Fruit fly (Drosophila melanogaster) whole organism, embryonic: ENCODE results near the gene CG34117.

Source experiments
- Abd-B ChIP-seq: fragments of 200-800 bp; sonication (Bioruptor generic); optimal IDR thresholded peaks from 2 replicates; lab custom pipeline; 2018; ENCODE audit warnings: missing biosample characterization, mild to moderate bottlenecking, missing genetic modification characterization, moderate library complexity
- Bteb2 ChIP-seq: fragments of 200-800 bp; sonication (Bioruptor generic); optimal IDR thresholded peaks from 2 replicates; lab custom pipeline; 2016; ENCODE audit warnings: missing biosample characterization, missing genetic modification characterization
- CG10321 ChIP-seq: fragments of 200-800 bp; sonication (Bioruptor generic); IDR thresholded peaks from 2 replicates; pipeline ENCODE4 v1.3.6; 2022; ENCODE audit warnings: missing biosample characterization, missing genetic modification characterization
- CG10431 ChIP-seq: fragments of 200-800 bp; sonication (Bioruptor generic); optimal IDR thresholded peaks from 3 replicates; lab custom pipeline; 2018; ENCODE audit warnings: missing biosample characterization, mild to moderate bottlenecking, missing genetic modification characterization
- CG11695 ChIP-seq: fragments of 200-800 bp; sonication (Bioruptor generic); IDR thresholded peaks from 3 replicates; pipeline ENCODE4 v1.3.6; 2022; ENCODE audit warnings: missing biosample characterization, missing genetic modification characterization
- CG12236 ChIP-seq: fragments of 200-800 bp; sonication (Bioruptor generic); optimal IDR thresholded peaks from 2 replicates; lab custom pipeline; 2016; ENCODE audit warnings: missing biosample characterization, missing genetic modification characterization
- CG12659 ChIP-seq: fragments of 200-800 bp; sonication (Bioruptor generic); optimal IDR thresholded peaks from 3 replicates; lab custom pipeline; 2017; ENCODE audit warnings: mild to moderate bottlenecking, missing biosample characterization, missing genetic modification reagents, missing genetic modification characterization
- CG13296 ChIP-seq: fragments of 200-800 bp; sonication (Bioruptor generic); optimal IDR thresholded peaks from 3 replicates; lab custom pipeline; 2018; ENCODE audit warnings: missing biosample characterization, mild to moderate bottlenecking, missing genetic modification characterization
- CG13624 ChIP-seq: fragments of 200-800 bp; sonication (Bioruptor generic); optimal IDR thresholded peaks from 2 replicates; lab custom pipeline; 2016; ENCODE audit warnings: missing biosample characterization, missing genetic modification characterization
- CG14860 ChIP-seq: fragments of 200-800 bp; sonication (Bioruptor generic); IDR thresholded peaks from 3 replicates; pipeline ENCODE4 v1.3.6; 2022; ENCODE audit warnings: missing biosample characterization, missing genetic modification characterization; ENCODE audit not compliant: partially characterized antibody
- CG2889 ChIP-seq: fragments of 200-800 bp; sonication (Bioruptor generic); IDR thresholded peaks from 3 replicates; pipeline ENCODE4 v1.3.6; 2022; ENCODE audit warnings: missing biosample characterization, missing genetic modification characterization
- CG31441 ChIP-seq: fragments of 200-800 bp; sonication (Bioruptor generic); IDR thresholded peaks from 2 replicates; pipeline ENCODE4 v1.3.6; 2022; ENCODE audit warnings: missing biosample characterization, missing genetic modification characterization
- CG4328 ChIP-seq: fragments of 200-800 bp; sonication (Bioruptor generic); optimal IDR thresholded peaks from 3 replicates; lab custom pipeline; 2017; ENCODE audit warnings: missing biosample characterization, missing genetic modification reagents, missing genetic modification characterization
- CG4820 ChIP-seq: fragments of 200-800 bp; sonication (Bioruptor generic); optimal IDR thresholded peaks from 3 replicates; lab custom pipeline; 2016; ENCODE audit warnings: missing biosample characterization, missing genetic modification characterization
- CG6175 ChIP-seq: fragments of 200-800 bp; sonication (Bioruptor generic); IDR thresholded peaks from 3 replicates; pipeline ENCODE4 v1.3.6; 2022; ENCODE audit warnings: missing biosample characterization, missing genetic modification characterization
- CG7786 ChIP-seq: fragments of 200-800 bp; sonication (Bioruptor generic); optimal IDR thresholded peaks from 2 replicates; lab custom pipeline; 2016; ENCODE audit warnings: missing biosample characterization, missing genetic modification characterization
- CG7963 ChIP-seq: fragments of 200-800 bp; sonication (Bioruptor generic); IDR thresholded peaks from 3 replicates; pipeline ENCODE4 v1.3.6; 2022; ENCODE audit warnings: missing biosample characterization, missing genetic modification characterization; ENCODE audit not compliant: partially characterized antibody
- CG8359 ChIP-seq: fragments of 200-800 bp; sonication (Bioruptor generic); optimal IDR thresholded peaks from 2 replicates; lab custom pipeline; 2017; ENCODE audit warnings: missing biosample characterization, mild to moderate bottlenecking, missing genetic modification characterization, borderline replicate concordance
- Ets97D ChIP-seq: fragments of 200-800 bp; sonication (Bioruptor generic); optimal IDR thresholded peaks from 3 replicates; lab custom pipeline; 2016; ENCODE audit warnings: missing biosample characterization, missing genetic modification characterization
- Gsc ChIP-seq: fragments of 200-800 bp; sonication (Bioruptor generic); IDR thresholded peaks from 2 replicates; pipeline ENCODE4 v1.3.6; 2022; ENCODE audit warnings: missing biosample characterization, missing genetic modification characterization
- HHEX ChIP-seq: fragments of 200-800 bp; sonication (Bioruptor generic); optimal IDR thresholded peaks from 3 replicates; lab custom pipeline; 2017; ENCODE audit warnings: missing biosample characterization, mild to moderate bottlenecking, missing genetic modification characterization, missing genetic modification reagents
- HLHmδ ChIP-seq: fragments of 200-800 bp; sonication (Bioruptor generic); optimal IDR thresholded peaks from 2 replicates; lab custom pipeline; 2018; ENCODE audit warnings: missing biosample characterization, mild to moderate bottlenecking, missing genetic modification characterization, moderate library complexity
- Hr39 ChIP-seq: fragments of >200 bp; optimal IDR thresholded peaks from 2 replicates; lab custom pipeline; 2017
- Myb ChIP-seq: fragments of 200-800 bp; sonication (Bioruptor generic); optimal IDR thresholded peaks from 2 replicates; lab custom pipeline; 2016; ENCODE audit warnings: missing biosample characterization, missing genetic modification characterization
- NC2β ChIP-seq: fragments of 200-800 bp; sonication (Bioruptor generic); optimal IDR thresholded peaks from 2 replicates; lab custom pipeline; 2016; ENCODE audit warnings: missing biosample characterization, missing genetic modification characterization
- Rx ChIP-seq: fragments of 200-800 bp; sonication (Bioruptor generic); IDR thresholded peaks from 2 replicates; pipeline ENCODE4 v1.3.6; 2022; ENCODE audit warnings: missing biosample characterization, missing genetic modification characterization
- Six4 ChIP-seq: fragments of 200-800 bp; sonication (Bioruptor generic); optimal IDR thresholded peaks from 2 replicates; lab custom pipeline; 2016; ENCODE audit warnings: missing biosample characterization, missing genetic modification characterization
- Tbp ChIP-seq: fragments of >200 bp; optimal IDR thresholded peaks from 2 replicates; lab custom pipeline; 2018; ENCODE audit warnings: missing biosample characterization, missing genetic modification characterization
- ac ChIP-seq: fragments of 200-800 bp; sonication (Bioruptor generic); optimal IDR thresholded peaks from 3 replicates; lab custom pipeline; 2017; ENCODE audit warnings: missing biosample characterization, mild to moderate bottlenecking, missing genetic modification characterization
- aop ChIP-seq: fragments of 200-800 bp; sonication (Bioruptor generic); IDR thresholded peaks from 2 replicates; pipeline ENCODE4 v1.3.6; 2022; ENCODE audit warnings: missing biosample characterization, missing genetic modification characterization
- ara ChIP-seq: fragments of 200-800 bp; sonication (Bioruptor generic); IDR thresholded peaks from 2 replicates; pipeline ENCODE4 v1.3.6; 2022; ENCODE audit warnings: missing biosample characterization, missing genetic modification characterization
- bcd ChIP-seq: fragments of 200-800 bp; sonication (Bioruptor generic); optimal IDR thresholded peaks from 2 replicates; lab custom pipeline; 2017; ENCODE audit warnings: missing biosample characterization, mild to moderate bottlenecking, missing genetic modification characterization
- cas ChIP-seq: fragments of 200-800 bp; sonication (Bioruptor generic); IDR thresholded peaks from 2 replicates; pipeline ENCODE4 v1.3.6; 2022; ENCODE audit warnings: missing biosample characterization, missing genetic modification characterization
- chif ChIP-seq, 2 experiments: fragments of 200-800 bp; sonication (Bioruptor generic); optimal IDR thresholded peaks; 3 replicates each; lab custom pipeline; 2016; ENCODE audit warnings: missing biosample characterization in 2 of 2, missing genetic modification characterization in 2 of 2
- dan ChIP-seq: fragments of 200-800 bp; sonication (Bioruptor generic); IDR thresholded peaks from 2 replicates; pipeline ENCODE4 v1.3.6; 2022; ENCODE audit warnings: missing biosample characterization, missing genetic modification characterization
- dm ChIP-seq: fragments of 200-800 bp; sonication (Bioruptor generic); optimal IDR thresholded peaks from 3 replicates; lab custom pipeline; 2016; ENCODE audit warnings: missing biosample characterization, missing genetic modification characterization
- esg ChIP-seq: fragments of 200-800 bp; sonication (Bioruptor generic); conservative IDR thresholded peaks from 2 replicates; pipeline ENCODE4 v1.3.6; 2022; ENCODE audit warnings: missing biosample characterization, missing genetic modification characterization
- eyg ChIP-seq: fragments of 200-800 bp; sonication (Bioruptor generic); optimal IDR thresholded peaks from 3 replicates; lab custom pipeline; 2016; ENCODE audit warnings: missing biosample characterization, missing genetic modification characterization
- ftz-f1 ChIP-seq: fragments of 200-800 bp; sonication (Bioruptor generic); optimal IDR thresholded peaks from 2 replicates; lab custom pipeline; 2016; ENCODE audit warnings: missing biosample characterization, missing genetic modification characterization
- gfzf ChIP-seq: fragments of 200-800 bp; sonication (Bioruptor generic); optimal IDR thresholded peaks from 2 replicates; lab custom pipeline; 2016; ENCODE audit warnings: missing biosample characterization, mild to moderate bottlenecking, missing genetic modification characterization, moderate library complexity
- grau ChIP-seq: fragments of 200-800 bp; optimal IDR thresholded peaks from 3 replicates; lab custom pipeline; 2019; ENCODE audit warnings: missing biosample characterization, mild to moderate bottlenecking, missing genetic modification characterization, moderate library complexity
- nerfin-2 ChIP-seq: fragments of 200-800 bp; sonication (Bioruptor generic); IDR thresholded peaks from 2 replicates; pipeline ENCODE4 v1.3.6; 2022; ENCODE audit warnings: missing biosample characterization, missing genetic modification characterization; ENCODE audit not compliant: partially characterized antibody
- nom ChIP-seq: fragments of 200-800 bp; sonication (Bioruptor generic); optimal IDR thresholded peaks from 2 replicates; lab custom pipeline; 2017; ENCODE audit warnings: missing biosample characterization, missing genetic modification characterization, mild to moderate bottlenecking, moderate library complexity, missing genetic modification reagents
- p53 ChIP-seq: fragments of 200-800 bp; sonication (Bioruptor generic); optimal IDR thresholded peaks from 2 replicates; lab custom pipeline; 2016; ENCODE audit warnings: missing biosample characterization, missing genetic modification characterization
- pan ChIP-seq, 4 experiments: fragments of >200 bp in 3 of 4; fragments of 200-800 bp in 1 of 4; sonication (Bioruptor generic) in 1 of 4; optimal IDR thresholded peaks in 3 of 4; IDR thresholded peaks in 1 of 4; 2 replicates each; pipeline versions ENCODE4 v1.3.6 to Lab custom; 2017 to 2022; ENCODE audit warnings: missing biosample characterization in 2 of 4, missing genetic modification characterization in 2 of 4, mixed read lengths in 1 of 4
- pho ChIP-seq: fragments of 200-800 bp; sonication (Bioruptor generic); optimal IDR thresholded peaks from 2 replicates; lab custom pipeline; 2016; ENCODE audit warnings: missing biosample characterization, missing genetic modification characterization
- pros ChIP-seq: fragments of 200-800 bp; sonication (Bioruptor generic); optimal IDR thresholded peaks from 3 replicates; lab custom pipeline; 2019; ENCODE audit warnings: missing biosample characterization, mild to moderate bottlenecking, missing genetic modification characterization, moderate library complexity
- run ChIP-seq: fragments of 200-800 bp; sonication (Bioruptor generic); optimal IDR thresholded peaks from 3 replicates; lab custom pipeline; 2018; ENCODE audit warnings: missing biosample characterization, mild to moderate bottlenecking, missing genetic modification characterization
- sens ChIP-seq: fragments of 200-800 bp; sonication (Bioruptor generic); peaks from one replicate; lab custom pipeline; 2016; ENCODE audit warnings: missing biosample characterization, missing genetic modification characterization
- shn ChIP-seq: fragments of 200-800 bp; sonication (Bioruptor generic); optimal IDR thresholded peaks from 3 replicates; lab custom pipeline; 2016; ENCODE audit warnings: missing biosample characterization, missing genetic modification characterization
- sima ChIP-seq: fragments of 200-800 bp; sonication (Bioruptor generic); optimal IDR thresholded peaks from 2 replicates; lab custom pipeline; 2016; ENCODE audit warnings: missing biosample characterization, missing genetic modification characterization

CG34117 gene

dm6 chr3R:9401127-9401603, 1.3 kb upstream of the CG34117 start, which contains the start of the genes RpL34b and CG8132 (continued):
- TF ChIP-seq CG13624 (GFP tag; lab: Kevin White, UChicago) (peak; percentile 97), CG2889 (GFP tag; lab: Robert Waterston, UW) (peak; percentile 90), chif (GFP tag; optimal IDR thresholded peaks at IDR 0.05; lab: Kevin White, UChicago) (peak; percentile 94 to 97), ac (GFP tag; lab: Kevin White, UChicago) (peak; percentile 68), gfzf (peak; percentile 45), HLHmδ (peak; percentile 96), Six4 (GFP tag; lab: Kevin White, UChicago) (peak; percentile 86), NC2β (GFP tag; lab: Kevin White, UChicago) (peak; percentile 98), Abd-B (GFP tag; lab: Kevin White, UChicago) (peak; percentile 94), ara (peak; percentile 92), dan (GFP tag; lab: Robert Waterston, UW) (peak; percentile 76), Hr39 (no peak), run (peak; percentile 95), CG13296 (GFP tag; lab: Kevin White, UChicago) (peak; percentile 97), aop (GFP tag; lab: Robert Waterston, UW) (peak; percentile 80), Rx (peak; percentile 96), CG31441 (peak; percentile 94), eyg (GFP tag; lab: Kevin White, UChicago) (peak; percentile 78), Myb (GFP tag; lab: Kevin White, UChicago) (peak; percentile 89), CG11695 (GFP tag; lab: Robert Waterston, UW) (peak; percentile 94), CG4328 (GFP tag; lab: Kevin White, UChicago) (peak; percentile 97), pros (peak; percentile 53), pan (optimal IDR thresholded peaks at IDR 0.05; lab: Kevin White, UChicago) (no peak), pan (GFP tag; optimal IDR thresholded peaks at IDR 0.05 in 1 of 2, IDR thresholded peaks at IDR 0.05 in 1 of 2) (peak in 1 of 2 experiments; percentile 96), sima (peak; percentile 75), CG6175 (GFP tag; lab: Robert Waterston, UW) (peak; percentile 96), CG7963 (GFP tag; lab: Robert Waterston, UW) (no peak), bcd (peak; percentile 97), CG8359 (peak; percentile 80), CG4820 (GFP tag; lab: Kevin White, UChicago) (peak; percentile 90), CG14860 (no peak; the same call in 2 of the 3 replicates), sens (peak; percentile 98), nom (peak; percentile 90), esg (peak; percentile 87), CG10321 (GFP tag; lab: Robert Waterston, UW) (peak; percentile 70), shn (GFP tag; lab: Kevin White, UChicago) (peak; percentile 97), Gsc (GFP tag; lab: Robert Waterston, UW) (peak; percentile 79), cas (peak; percentile 86), CG12659 (GFP tag; lab: Kevin White, UChicago) (peak; percentile 99), Tbp (GFP tag; lab: Kevin White, UChicago) (peak; percentile 33), pho (GFP tag; lab: Kevin White, UChicago) (peak; percentile 97), Bteb2 (GFP tag; lab: Kevin White, UChicago) (peak; percentile 96), CG7786 (GFP tag; lab: Kevin White, UChicago) (peak; percentile 95), CG12236 (peak; percentile 86), Ets97D (peak; percentile 99), CG10431 (GFP tag; lab: Kevin White, UChicago) (peak; percentile 93), ftz-f1 (peak; percentile 95), p53 (peak; percentile 94), nerfin-2 (no peak), dm (GFP tag; lab: Kevin White, UChicago) (peak; percentile 100), grau (peak; percentile 95), HHEX (GFP tag; lab: Kevin White, UChicago) (peak; percentile 96)
